Worm (Caenorhabditis elegans): ENCODE results near the gene C12D12.3.

C12D12.3 gene

DNA sequence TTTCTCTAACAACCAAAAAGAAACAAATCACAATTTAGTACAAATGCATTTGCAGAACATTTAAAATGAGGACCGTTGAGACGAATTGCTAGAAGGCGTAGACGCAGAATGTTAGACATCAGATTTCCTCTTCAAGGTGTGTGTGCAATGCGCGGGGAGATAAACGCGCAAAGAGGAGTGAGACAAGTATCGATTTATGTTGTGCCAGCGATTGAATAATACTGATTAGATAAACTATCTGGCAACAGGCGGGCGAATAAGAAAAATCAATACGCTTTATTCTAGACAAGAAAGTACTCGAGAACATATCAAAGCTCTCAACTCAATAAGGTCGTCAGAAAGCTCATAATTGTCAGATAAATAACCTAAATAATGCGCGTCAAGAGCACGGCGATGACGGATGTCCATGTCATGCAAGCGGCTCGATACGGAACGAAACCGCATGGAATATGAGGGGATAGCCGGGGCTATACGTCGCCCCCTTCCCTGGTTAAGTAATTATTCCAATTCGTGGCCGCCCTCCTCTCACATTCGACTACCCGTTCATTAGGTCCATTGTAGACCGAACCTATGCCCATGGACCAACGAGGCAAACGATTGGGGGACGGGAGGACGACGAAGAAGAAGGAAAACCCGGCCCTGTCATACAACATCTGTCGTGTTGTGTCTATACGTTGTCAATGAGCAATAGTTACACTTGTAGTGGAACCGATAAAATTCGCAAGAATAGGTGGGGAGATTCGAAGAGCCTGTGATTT is 21.9 kb upstream of the C12D12.3 start:
- TF ChIP-seq ceh-36 (tag; optimal IDR thresholded peaks at IDR 0.05) (no peak), tra-4 (tag; optimal IDR thresholded peaks at IDR 0.05) (no peak), hmbx-1 (tag; optimal IDR thresholded peaks at IDR 0.05) (no peak), hmg-4 (GFP tag; optimal IDR thresholded peaks at IDR 0.05) (peak; percentile 65), sea-1 (GFP tag; conservative IDR thresholded peaks at IDR 0.05) (no peak), pes-1 (GFP tag; IDR thresholded peaks at IDR 0.05) (no peak)

DNA sequence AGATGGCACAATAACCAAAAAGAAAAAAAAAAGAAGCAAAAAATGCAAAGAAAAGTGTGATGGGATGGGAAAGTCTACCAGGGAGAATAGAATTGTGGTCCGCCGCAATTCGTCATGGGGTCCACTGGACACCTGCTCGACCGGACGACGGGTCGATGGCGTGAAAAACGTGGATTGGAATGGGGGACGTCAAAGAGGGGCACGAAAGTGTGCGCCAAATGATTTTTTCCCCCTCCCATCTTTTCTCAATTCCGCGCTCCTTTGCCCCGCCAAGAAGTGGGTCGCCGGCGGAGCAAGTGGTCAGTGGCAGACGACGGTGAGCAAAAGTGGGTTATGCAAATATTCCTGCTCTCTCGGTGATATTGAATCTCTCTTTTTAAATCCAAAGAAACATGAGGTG is 21.1 kb upstream of the C12D12.3 start:
- TF ChIP-seq ceh-36 (tag; optimal IDR thresholded peaks at IDR 0.05) (no peak), hmg-4 (GFP tag; optimal IDR thresholded peaks at IDR 0.05) (no peak), tra-4 (tag; optimal IDR thresholded peaks at IDR 0.05) (no peak), scrt-1 (GFP tag; IDR thresholded peaks at IDR 0.05) (no peak), pes-1 (GFP tag; IDR thresholded peaks at IDR 0.05) (no peak), tbx-37 (GFP tag; conservative IDR thresholded peaks at IDR 0.05) (no peak), F13C5.2 (tag; optimal IDR thresholded peaks at IDR 0.05) (no peak), sea-1 (GFP tag; conservative IDR thresholded peaks at IDR 0.05) (no peak), ama-1 (optimal IDR thresholded peaks at IDR 0.05) (no peak), hmbx-1 (tag; optimal IDR thresholded peaks at IDR 0.05) (no peak), hnd-1 (tag; optimal IDR thresholded peaks at IDR 0.05) (no peak), B0310.2 (tag; optimal IDR thresholded peaks at IDR 0.05) (no peak), flt-1 (GFP tag; IDR thresholded peaks at IDR 0.05) (no peak), tbx-11 (GFP tag; IDR thresholded peaks at IDR 0.05) (no peak), ets-7 (tag; optimal IDR thresholded peaks at IDR 0.05) (no peak), ceh-13 (GFP tag; optimal IDR thresholded peaks at IDR 0.05) (no peak), aly-1 (tag; optimal IDR thresholded peaks at IDR 0.05) (no peak)

DNA sequence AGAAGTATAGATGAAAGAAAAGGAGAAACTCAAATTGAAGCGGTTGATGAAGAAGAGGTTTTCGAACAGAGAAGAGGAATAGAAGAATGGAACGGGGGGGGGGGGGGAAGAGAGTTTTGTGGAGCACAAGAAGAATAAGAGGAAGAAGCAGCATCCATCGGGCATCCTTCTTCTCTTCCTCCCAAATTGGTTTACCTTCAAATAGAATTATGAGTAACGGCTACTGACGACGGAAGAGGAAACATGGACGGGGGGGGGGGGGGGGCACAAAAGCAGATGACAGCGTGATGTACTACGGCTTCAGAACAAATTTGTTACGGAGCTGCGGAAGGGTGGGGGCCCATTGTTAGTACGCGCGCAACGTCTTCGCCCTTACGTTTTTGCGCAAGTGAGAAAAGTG is 19.8 kb upstream of the C12D12.3 start:
- no peak for TF ChIP-seq hnd-1 (tag; optimal IDR thresholded peaks at IDR 0.05)
- TF ChIP-seq scrt-1 (GFP tag; IDR thresholded peaks at IDR 0.05) = no peak
- TF ChIP-seq F13C5.2 (tag; optimal IDR thresholded peaks at IDR 0.05) = no peak
- TF ChIP-seq ceh-36 (tag; optimal IDR thresholded peaks at IDR 0.05) = no peak
- no peak for TF ChIP-seq sea-1 (GFP tag; conservative IDR thresholded peaks at IDR 0.05)
- TF ChIP-seq aly-1 (tag; optimal IDR thresholded peaks at IDR 0.05) = no peak
- no peak for TF ChIP-seq pes-1 (GFP tag; IDR thresholded peaks at IDR 0.05)
- TF ChIP-seq tbx-37 (GFP tag; conservative IDR thresholded peaks at IDR 0.05) = no peak
- no peak for TF ChIP-seq tbx-11 (GFP tag; IDR thresholded peaks at IDR 0.05)
- no peak for TF ChIP-seq ama-1 (optimal IDR thresholded peaks at IDR 0.05)
- no peak for TF ChIP-seq hmbx-1 (tag; optimal IDR thresholded peaks at IDR 0.05)
- no peak for TF ChIP-seq B0310.2 (tag; optimal IDR thresholded peaks at IDR 0.05)
- no peak for TF ChIP-seq hmg-4 (GFP tag; optimal IDR thresholded peaks at IDR 0.05)
- no peak for TF ChIP-seq ets-7 (tag; optimal IDR thresholded peaks at IDR 0.05)
- no peak for TF ChIP-seq flt-1 (GFP tag; IDR thresholded peaks at IDR 0.05)

DNA sequence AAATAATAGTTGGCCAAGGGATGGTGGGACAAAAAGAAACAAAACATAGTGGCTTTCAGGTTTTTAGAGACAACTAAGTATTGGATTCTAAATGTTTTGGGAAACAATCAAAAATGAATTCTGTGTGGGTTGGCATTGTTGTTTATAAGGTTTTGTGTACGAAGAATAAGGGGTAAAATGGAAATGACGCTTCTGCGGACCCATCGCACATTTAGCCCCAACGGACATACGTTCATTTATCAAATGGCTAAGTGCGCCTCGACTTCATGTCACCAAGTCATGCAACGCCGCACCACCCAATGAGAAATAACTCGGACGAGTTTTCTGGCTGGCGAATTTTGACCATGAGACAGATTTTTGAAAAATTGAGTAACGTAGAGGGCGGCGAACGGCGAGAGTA is 18.8 kb upstream of the C12D12.3 start:
- no peak for TF ChIP-seq ceh-13 (GFP tag; optimal IDR thresholded peaks at IDR 0.05)
- TF ChIP-seq tra-4 (tag; optimal IDR thresholded peaks at IDR 0.05) = no peak
- no peak for TF ChIP-seq hmbx-1 (tag; optimal IDR thresholded peaks at IDR 0.05)
- no peak for TF ChIP-seq sea-1 (GFP tag; conservative IDR thresholded peaks at IDR 0.05)
- TF ChIP-seq B0310.2 (tag; optimal IDR thresholded peaks at IDR 0.05) = no peak
- no peak for TF ChIP-seq pes-1 (GFP tag; IDR thresholded peaks at IDR 0.05)
- TF ChIP-seq F13C5.2 (tag; optimal IDR thresholded peaks at IDR 0.05) = no peak
- no peak for TF ChIP-seq ets-7 (tag; optimal IDR thresholded peaks at IDR 0.05)
- TF ChIP-seq ama-1 (optimal IDR thresholded peaks at IDR 0.05) = no peak

DNA sequence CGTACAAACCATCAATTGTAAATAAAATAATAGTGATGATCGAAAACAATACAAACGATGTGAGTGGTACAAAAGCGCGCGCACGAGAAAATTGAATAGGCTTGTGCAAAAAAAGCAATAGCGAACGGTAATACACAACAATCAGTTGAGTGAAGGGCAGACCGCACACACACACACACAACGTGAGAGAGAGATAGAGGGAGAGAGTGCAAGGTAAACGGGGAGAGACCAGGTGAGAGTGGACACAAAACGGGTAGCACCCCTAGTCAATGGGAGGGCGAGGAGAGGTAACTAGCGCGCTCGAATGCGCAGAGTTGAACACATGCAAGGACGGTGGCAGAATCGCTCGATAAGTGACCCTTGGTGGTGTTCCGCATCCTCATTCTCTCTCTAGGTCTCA is 16.9 kb upstream of the C12D12.3 start:
- TF ChIP-seq ceh-13 (GFP tag; optimal IDR thresholded peaks at IDR 0.05) = no peak
- 0 out of 2 replicates have a peak, but pooled peaks have one; percentile 33 for TF ChIP-seq tbx-11 (GFP tag; IDR thresholded peaks at IDR 0.05)
- TF ChIP-seq B0310.2 (tag; optimal IDR thresholded peaks at IDR 0.05) = peak; percentile 5
- peak; percentile 84 for TF ChIP-seq hmg-4 (GFP tag; optimal IDR thresholded peaks at IDR 0.05)
- 0 out of 2 replicates have a peak, but pooled peaks have one; percentile 30 for TF ChIP-seq sea-1 (GFP tag; conservative IDR thresholded peaks at IDR 0.05)
- TF ChIP-seq aly-1 (tag; optimal IDR thresholded peaks at IDR 0.05) = peak; percentile 2
- TF ChIP-seq pes-1 (GFP tag; IDR thresholded peaks at IDR 0.05) = 0 out of 2 replicates have a peak, but pooled peaks have one; percentile 26
- no peak for TF ChIP-seq hmbx-1 (tag; optimal IDR thresholded peaks at IDR 0.05)

DNA sequence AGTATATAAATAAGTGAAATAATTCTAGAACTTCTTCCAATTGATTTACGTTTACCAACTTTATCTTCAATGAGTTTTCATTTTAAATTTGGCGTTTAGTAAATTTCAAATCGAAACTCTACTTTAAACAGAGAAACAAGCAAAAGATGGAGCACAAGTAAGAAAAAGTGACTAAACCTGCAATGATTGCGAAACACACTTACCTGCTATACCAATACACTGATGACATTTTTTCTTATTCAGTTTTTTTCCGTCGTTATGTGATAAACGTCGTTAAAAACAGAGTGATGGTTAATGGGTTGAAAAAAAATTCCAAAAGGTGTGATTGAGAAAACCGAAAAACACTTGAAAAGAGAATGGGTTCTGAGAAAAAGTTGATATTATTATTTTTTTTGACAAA is 15.3 kb upstream of the C12D12.3 start:
- TF ChIP-seq aly-1 (tag; optimal IDR thresholded peaks at IDR 0.05) = no peak
- no peak for TF ChIP-seq ets-7 (tag; optimal IDR thresholded peaks at IDR 0.05)
- TF ChIP-seq hmg-4 (GFP tag; optimal IDR thresholded peaks at IDR 0.05) = no peak
- no peak for TF ChIP-seq sea-1 (GFP tag; conservative IDR thresholded peaks at IDR 0.05)
- no peak for TF ChIP-seq ceh-13 (GFP tag; optimal IDR thresholded peaks at IDR 0.05)
- TF ChIP-seq ceh-36 (tag; optimal IDR thresholded peaks at IDR 0.05) = no peak
- no peak for TF ChIP-seq F13C5.2 (tag; optimal IDR thresholded peaks at IDR 0.05)
- TF ChIP-seq hmbx-1 (tag; optimal IDR thresholded peaks at IDR 0.05) = no peak

DNA sequence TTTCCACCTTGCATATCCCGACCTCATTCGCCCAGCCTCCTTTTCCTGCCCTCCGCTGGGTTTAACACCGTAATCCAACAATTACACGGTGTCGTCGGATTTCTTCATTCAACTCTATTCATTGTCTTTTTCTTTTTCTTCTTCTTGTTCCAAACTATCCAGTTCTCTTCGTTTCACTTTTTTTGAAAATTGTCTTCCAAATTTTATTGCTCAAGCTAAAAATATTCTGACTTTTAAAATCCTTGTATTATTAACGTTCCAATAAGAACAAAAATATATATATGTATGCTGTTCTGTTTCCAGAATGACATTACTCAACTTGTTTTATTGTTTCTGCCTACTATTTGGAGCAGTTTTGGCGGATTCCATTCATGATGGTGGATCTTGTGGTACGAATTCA is 9.1 kb upstream of the C12D12.3 start, which contains the start of gene wrt-6:
Gene wrt-6, plus strand, starts transcription at position 301 of the 400 bp plus-strand sequence.
- TF ChIP-seq sea-1 (GFP tag; conservative IDR thresholded peaks at IDR 0.05) (no peak), scrt-1 (GFP tag; IDR thresholded peaks at IDR 0.05) (no peak)

DNA sequence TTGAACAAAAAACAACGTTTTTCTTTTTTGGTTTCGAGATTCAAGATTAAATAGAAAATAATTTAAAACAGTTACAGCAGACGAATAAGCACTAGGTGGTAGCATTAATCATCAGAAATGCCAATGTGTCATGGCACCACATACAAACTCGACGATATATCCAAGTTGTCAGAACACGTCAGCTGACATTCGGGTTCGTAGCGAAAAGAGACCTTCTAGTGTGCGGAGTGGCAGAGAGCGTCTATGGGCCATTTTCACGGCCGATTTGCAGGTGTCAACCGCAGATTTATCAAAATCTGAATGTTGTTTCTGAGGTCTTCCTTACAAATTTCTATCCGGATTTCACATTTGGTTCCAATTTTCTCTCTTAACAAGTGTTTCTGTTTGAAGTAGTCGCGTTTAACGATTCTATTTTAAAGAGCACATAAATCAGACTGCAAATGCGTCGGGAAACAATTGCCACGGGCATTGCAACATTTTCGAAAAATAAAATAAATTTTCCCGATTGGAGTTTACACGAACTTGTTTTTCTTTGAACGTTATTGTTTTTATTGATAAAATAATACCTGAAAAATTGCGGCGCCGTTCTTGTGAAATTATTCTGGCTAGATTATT is 912 bp upstream of the C12D12.3 start:
- no peak for TF ChIP-seq ceh-36 (tag; optimal IDR thresholded peaks at IDR 0.05)
- TF ChIP-seq hnd-1 (tag; optimal IDR thresholded peaks at IDR 0.05) = no peak
